Fruit fly (Drosophila melanogaster) S2 (cell line): ENCODE data around the gene Pvf1.

ENCODE experiments used
- CG8478 ChIP-seq: fragments of >200 bp; optimal IDR thresholded peaks from 2 replicates; lab custom pipeline; 2018
- CTCF ChIP-seq, 2 experiments: fragments of >200 bp; optimal IDR thresholded peaks; 2 replicates each; lab custom pipeline; 2018

The Pvf1 gene

DNA sequence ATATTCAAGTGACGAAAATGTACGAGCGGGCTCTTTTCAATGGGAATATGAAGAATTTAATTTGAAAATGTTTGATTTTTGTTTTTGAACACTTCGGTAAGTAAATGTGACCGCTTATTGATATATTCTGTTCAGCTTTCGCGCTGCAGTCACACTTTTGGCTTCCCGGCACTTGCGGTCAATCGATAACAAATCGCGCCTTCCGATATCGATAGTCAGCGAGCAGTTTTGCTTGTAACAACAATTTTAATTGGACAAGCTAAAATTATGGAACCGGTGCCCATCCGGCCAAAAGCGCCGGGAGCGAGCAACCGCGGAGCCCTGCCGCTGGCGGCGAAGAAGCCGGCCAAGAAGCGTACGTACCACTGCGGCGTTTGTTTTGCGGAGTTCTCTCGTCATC lies 2.1 kb upstream of the Pvf1 start, which contains the start of gene CG7101:
CG7101 (plus strand) TSS at position 196 of the 400 bp plus-strand sequence.
- TF ChIP-seq CTCF (optimal IDR thresholded peaks at IDR 0.05; lab: Kevin White, UChicago): no peak
- no peak for TF ChIP-seq CG8478 (lab: Kevin White, UChicago)

DNA sequence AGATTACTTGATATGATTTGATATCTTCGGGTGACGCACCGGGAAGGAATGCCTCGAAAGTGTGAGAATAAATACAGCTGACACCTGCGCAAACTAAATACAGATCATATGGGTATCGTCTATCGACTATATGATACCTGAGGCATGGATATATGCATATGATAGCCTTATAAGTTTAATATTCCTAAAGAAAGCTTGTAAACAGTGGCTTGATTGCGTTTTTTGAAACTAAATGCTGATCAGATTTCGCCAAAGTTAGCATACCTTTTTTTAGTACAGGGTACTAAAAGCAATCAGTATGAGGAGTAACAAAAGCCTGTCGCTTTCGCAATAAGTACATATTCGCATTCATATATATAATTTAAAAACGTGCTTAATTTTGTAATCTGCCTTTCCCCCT lies 1.9 kb downstream of the Pvf1 start:
- no peak for TF ChIP-seq CG8478 (lab: Kevin White, UChicago)
- no peak for TF ChIP-seq CTCF (optimal IDR thresholded peaks at IDR 0.05; lab: Kevin White, UChicago)

DNA sequence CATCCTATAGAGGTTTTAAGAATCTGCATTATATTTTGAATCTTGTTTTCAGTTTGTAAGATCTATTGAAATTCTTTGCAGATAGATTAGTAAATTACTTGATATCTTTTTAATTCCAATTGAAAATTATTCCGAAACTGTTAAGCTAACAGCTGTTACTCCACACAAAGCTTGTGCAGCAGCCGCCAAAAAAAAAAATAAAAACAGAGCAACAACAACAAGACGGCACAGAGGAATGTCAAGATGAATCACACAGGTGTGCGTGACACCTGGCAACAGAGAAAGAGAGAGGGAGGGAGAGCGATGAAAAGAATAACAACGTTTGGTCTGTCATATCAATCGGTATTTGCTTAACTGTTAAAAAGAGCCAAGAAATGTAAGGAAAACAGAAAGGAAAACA lies 2.5 kb downstream of the Pvf1 start:
- TF ChIP-seq CG8478 (lab: Kevin White, UChicago) (no peak), CTCF (optimal IDR thresholded peaks at IDR 0.05; lab: Kevin White, UChicago) (no peak)

DNA sequence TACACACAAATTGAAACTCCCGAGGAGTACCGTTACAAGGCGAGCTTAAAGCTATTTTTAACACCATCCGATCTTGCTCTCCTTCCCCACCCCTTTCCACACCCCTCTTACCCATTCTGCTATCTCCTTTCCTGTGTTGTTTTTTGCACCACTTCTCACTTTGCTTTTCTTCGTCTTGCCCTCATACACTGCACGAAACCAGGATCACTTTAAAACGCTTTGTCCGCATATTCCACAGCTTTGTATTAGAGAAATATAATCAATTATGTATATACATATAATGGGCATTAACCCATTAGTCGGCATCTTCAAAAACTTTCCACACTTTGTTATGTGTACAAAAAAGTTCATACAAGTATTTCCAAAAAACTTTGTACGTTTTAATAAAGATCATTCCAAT lies 3.0 kb downstream of the Pvf1 start:
- TF ChIP-seq CG8478 (lab: Kevin White, UChicago) (no peak), CTCF (optimal IDR thresholded peaks at IDR 0.05; lab: Kevin White, UChicago) (no peak)

DNA sequence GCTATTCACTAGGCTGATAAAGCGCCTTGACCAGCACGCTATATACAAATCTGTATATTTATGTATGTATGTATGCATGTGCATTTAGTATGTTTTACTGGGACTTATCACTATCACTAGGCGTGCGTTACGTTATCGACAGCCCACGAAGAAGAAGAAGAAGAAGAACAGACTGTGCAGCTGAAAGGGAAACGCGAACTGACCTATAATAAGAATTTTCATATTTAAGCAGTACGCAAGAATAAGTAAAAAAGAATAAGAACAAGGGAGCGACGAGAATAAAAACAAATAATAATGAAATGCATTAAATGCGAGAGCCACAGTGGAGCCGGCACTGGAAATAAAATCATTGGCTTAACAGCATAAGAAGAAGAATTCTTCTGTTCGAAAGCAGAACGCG lies 3.8 kb downstream of the Pvf1 start:
- no peak for TF ChIP-seq CG8478 (lab: Kevin White, UChicago)
- no peak for TF ChIP-seq CTCF (optimal IDR thresholded peaks at IDR 0.05; lab: Kevin White, UChicago)

DNA sequence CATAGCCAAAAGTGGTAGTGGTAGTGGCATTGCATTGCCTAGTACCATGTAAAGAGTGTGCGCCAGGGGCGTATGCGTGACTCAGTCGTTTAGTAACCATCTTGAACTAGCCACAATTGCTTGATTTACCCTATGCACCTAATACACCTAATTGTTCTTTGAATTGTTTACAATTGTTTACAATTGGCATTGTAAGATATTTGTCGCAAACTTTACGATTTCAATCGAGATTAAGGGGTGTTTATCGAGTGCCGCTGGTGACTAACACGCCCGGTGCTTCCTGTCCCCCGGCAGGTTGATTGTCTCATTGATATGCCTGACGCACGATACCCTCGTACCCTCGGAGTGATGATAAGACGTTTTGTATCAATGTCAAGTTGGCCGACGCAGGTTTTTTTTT lies 4.6 kb downstream of the Pvf1 start:
- no peak for TF ChIP-seq CG8478 (lab: Kevin White, UChicago)
- TF ChIP-seq CTCF (optimal IDR thresholded peaks at IDR 0.05; lab: Kevin White, UChicago): no peak

DNA sequence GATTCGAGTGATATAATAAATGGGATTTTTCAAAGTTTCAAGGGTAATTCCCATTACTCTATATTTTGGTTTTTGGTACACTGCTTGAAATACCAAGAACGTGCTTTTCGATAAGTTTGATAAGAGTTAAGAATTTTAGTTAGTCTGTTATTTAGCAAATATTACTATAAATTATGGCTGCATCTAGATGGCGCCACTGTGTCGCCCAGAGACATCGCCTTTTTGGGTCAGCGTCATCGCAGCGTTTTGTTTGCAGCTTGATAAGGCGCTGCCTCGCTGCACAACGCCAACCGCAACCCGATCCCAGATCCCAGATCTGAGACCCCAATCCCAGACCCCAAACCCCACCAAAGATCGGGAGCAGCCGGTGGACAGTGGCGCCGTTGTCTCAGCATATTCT lies 6.0 kb downstream of the Pvf1 start:
- no peak for TF ChIP-seq CG8478 (lab: Kevin White, UChicago)
- peak; percentile 70 to 74 for TF ChIP-seq CTCF (optimal IDR thresholded peaks at IDR 0.05; lab: Kevin White, UChicago)

DNA sequence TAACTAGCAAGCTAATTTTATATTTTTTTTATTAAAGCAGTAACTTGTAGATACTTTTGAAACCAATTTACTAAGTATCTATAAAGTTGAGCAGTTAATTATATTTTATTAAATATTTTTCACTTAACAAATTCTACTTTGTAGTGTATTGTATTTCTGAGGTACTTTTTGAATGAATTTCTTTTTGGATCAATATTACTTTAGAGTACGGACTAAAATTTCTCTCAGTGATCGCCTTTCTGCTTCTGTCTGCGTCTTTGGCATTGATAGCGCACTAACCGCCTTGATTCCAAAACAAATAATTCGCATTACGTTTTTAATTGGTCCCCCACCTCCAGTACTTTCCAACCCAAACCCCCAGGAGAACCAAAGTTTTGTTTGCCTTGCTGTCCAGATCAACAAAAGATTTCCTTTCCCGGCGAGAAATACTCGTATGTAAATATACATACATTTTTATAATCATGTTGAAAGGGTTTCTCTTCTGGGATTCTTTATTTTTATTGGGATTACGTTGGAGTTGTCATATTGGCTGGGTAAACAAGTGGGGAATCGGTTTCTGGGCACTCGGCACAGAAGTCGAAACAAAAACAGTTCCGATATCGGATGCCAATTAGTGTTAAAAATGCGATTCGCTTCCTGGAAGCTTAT lies 6.6 kb downstream of the Pvf1 start:
- TF ChIP-seq CTCF (optimal IDR thresholded peaks at IDR 0.05; lab: Kevin White, UChicago) (no peak), CG8478 (lab: Kevin White, UChicago) (no peak)

DNA sequence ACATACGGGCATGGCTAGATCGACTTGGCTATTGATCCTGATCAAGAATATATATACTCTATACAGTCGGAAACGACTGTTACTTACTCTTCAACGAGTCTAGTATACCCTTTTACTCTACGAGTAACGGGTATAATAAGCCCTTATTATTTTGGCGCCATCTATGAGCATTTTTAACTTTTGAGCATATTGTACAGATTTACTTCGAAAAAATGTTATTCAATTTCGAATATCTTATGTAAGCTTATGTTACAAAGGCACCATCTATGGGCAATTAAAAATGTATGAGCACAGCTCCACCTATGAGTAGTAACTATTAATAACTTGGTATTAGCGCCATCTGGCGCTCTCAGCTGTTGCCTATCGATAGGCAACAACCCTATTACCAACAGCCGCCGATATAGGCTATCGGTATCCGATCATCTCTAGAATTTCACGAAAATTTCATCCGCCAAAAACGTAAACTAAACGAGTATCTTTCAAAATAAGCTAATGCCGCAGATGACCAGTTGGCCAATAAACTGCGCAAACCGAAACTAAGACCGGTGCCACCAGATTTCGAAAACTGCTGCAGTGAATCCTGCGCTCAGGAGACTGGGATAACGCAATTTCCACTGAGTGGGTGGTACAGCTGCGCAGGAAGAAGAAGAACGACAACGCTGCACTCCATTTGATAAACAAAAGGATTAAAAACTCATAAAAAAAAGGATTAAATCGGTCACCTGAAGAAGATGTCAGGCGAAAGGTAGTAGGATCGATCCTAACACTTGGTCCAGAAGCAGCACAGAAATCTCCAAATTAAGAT lies 10.9 kb downstream of the Pvf1 start, which contains the start of gene htk:
htk (plus strand) TSS at position 435 of the 805 bp plus-strand sequence.
- no peak for TF ChIP-seq CG8478 (lab: Kevin White, UChicago)
- TF ChIP-seq CTCF (optimal IDR thresholded peaks at IDR 0.05; lab: Kevin White, UChicago): peak; percentile 98

DNA sequence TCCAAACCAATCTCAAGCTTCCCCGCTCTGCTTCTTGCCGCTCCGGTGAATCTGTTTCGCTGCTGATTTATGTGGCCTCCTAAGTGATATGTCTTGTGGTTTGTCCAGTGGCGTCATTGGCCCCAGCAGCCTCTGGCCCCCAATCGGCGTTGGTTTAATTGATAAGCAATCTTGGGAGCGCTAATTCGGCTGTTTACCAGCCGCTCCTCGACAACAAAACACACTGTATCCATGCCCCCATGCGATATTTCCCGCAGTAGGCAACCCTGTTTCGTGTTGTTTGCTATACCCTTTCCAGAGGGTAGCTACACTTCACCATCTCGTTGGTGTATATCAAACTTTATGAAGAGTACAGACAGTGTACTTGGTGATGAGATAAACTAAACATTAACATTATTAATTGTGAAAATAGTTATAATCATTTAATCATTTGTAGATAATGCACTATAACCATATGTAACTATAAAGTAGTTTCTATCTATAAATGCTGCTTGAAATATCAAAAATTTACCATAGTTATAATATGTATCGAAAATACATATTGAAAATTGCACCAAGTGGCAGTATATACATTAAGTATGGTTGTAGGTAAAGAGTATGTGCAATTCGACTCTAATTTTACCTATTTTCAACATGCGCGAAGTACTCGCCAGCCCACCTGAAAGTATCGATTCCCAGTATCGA lies 16.0 kb downstream of the Pvf1 start, which contains the start of gene shop:
shop (minus strand) TSS at position 229 of the 684 bp plus-strand sequence.
- TF ChIP-seq CTCF (optimal IDR thresholded peaks at IDR 0.05; lab: Kevin White, UChicago) (no peak), CG8478 (lab: Kevin White, UChicago) (no peak)

DNA sequence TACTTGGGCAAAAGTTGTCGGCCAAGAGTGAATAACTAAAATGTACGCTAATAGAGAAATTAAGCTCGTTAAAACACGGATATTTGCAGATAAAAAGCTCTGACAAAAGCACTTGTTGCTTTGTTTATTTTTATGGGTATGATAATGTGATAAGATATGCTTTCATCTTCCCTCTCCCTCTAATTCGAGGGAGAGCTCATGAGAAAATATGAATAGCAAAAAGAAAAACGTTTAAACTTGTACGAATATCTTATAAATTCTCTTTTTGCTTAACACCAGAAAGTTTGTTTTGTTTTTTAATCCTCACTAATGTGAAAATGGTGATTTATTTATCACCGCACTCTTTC lies 16.5 kb downstream of the Pvf1 start:
- TF ChIP-seq CG8478 (lab: Kevin White, UChicago) (no peak), CTCF (optimal IDR thresholded peaks at IDR 0.05; lab: Kevin White, UChicago) (no peak)

DNA sequence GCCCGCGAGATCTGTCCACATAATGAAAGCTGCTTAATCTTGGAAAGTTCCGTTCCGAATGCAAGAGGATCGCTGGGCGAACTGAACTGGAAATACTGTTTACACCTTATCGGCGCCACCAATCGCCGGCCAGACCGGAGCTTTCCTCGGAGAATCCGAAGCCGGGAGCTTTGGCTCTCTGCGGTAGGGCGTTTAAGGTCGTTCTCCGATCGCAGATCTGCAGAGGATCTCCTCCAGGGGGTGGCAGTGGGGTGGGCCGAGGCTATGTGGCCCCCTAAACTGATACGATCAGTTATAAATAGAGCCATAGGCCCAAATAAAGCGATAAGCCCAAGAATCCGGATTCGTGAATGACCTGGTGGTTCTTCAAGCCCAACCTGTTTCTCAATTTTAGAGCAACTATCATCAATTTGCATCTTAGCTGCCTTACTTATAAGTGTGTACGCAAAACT lies 24.9 kb downstream of the Pvf1 start, which contains the start of gene CG7322:
CG7322 (minus strand) TSS at position 402 of the 452 bp plus-strand sequence.
- TF ChIP-seq CTCF (optimal IDR thresholded peaks at IDR 0.05; lab: Kevin White, UChicago) (no peak), CG8478 (lab: Kevin White, UChicago) (no peak)

DNA sequence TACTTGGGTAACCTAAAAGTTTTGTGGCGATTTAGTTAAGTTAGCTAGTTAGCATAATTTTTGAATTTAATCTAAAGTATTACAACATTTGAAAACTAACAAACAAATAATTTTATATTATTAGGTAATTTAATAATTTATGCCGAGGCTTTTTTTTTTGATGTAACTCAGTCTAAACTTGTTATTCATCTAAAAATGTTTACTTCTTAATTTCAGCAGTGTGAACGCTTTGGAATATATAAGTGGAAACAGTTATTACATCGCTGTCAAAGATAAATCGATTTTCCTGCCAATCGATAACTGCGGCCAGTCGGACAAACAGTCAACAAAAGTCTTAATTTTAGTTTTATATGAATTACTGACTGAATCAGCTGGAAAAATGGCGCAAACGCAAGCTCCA lies 25.4 kb downstream of the Pvf1 start, which contains the start of gene Usp39:
Usp39 (plus strand) TSS at position 288 of the 400 bp plus-strand sequence.
- TF ChIP-seq CTCF (optimal IDR thresholded peaks at IDR 0.05; lab: Kevin White, UChicago) (no peak), CG8478 (lab: Kevin White, UChicago) (no peak)

DNA sequence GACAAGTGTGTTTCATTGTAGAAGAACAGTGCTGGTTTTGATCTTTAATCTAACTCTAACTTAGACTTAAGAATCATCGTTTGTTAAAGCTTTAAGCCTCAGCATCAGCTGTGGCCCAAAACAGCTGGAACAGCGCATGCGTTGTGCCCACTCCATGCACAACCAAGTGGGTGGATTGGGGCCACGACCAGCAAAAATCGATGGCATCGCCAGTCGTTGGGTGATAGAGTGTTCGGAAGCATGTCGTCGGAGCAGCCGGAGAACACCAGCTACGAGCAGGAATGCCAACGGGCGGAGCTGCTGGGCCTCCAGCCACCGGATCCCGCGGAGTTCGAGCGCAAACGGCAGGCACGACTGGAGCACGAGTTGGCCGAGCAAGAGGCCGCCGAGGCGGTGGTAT lies 27.6 kb downstream of the Pvf1 start, which contains the start of gene CG32544:
CG32544 (plus strand) TSS at position 211 of the 400 bp plus-strand sequence.
- TF ChIP-seq CTCF (optimal IDR thresholded peaks at IDR 0.05; lab: Kevin White, UChicago) (no peak), CG8478 (lab: Kevin White, UChicago) (no peak)
